Fruit fly (Drosophila melanogaster) S2 (cell line): ENCODE results near the gene Nf-YA.

ENCODE experiments used
- CG8478 ChIP-seq: fragments of >200 bp; optimal IDR thresholded peaks from 2 replicates; lab custom pipeline; 2018
- CTCF ChIP-seq, 2 experiments: fragments of >200 bp; optimal IDR thresholded peaks; 2 replicates each; lab custom pipeline; 2018

- TF ChIP-seq CG8478 (no peak), CTCF (optimal IDR thresholded peaks at IDR 0.05; lab: Kevin White, UChicago) (no peak)
Measured at dm6 chr3L:9399855-9400254, 42.2 kb downstream of the Nf-YA start.
